Fruit fly (Drosophila melanogaster): ENCODE results near the gene pum.
A peak's percentile ranks its signal among the peaks of the same experiment; 100 is the strongest.

pum gene

DNA sequence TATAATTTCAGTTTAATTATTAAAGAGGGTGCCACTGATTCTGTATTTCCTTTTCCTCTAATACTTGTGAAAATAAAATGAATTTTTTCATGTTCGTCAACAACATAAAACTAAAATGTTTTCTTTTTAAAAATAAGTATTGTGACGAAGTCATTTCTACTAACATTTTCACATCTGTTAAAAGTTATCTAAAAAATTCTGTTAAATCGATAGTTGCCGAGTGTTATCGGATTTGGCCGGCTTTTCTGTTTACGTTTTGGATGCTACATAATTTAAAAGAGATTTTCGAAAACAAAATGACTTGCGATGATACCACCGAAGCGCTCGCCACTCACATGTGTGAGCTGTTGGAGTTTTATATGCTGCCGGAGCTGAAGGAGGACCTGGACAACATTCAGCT lies 17.3 kb upstream of the pum start, which contains the start of gene CG16734 (continued):
- TF ChIP-seq unc-4 (GFP tag; IDR thresholded peaks at IDR 0.05; ENCODE audit: partially characterized antibody) (peak; percentile 38; the same call in 1 of the 2 replicates), org-1 (GFP tag; optimal IDR thresholded peaks at IDR 0.05) (no peak), cg (GFP tag; optimal IDR thresholded peaks at IDR 0.05) (no peak), lilli (GFP tag; optimal IDR thresholded peaks at IDR 0.05) (no peak), CG10321 (GFP tag; IDR thresholded peaks at IDR 0.05) (no peak), Ssrp (tag; optimal IDR thresholded peaks at IDR 0.05) (no peak), caup (GFP tag; optimal IDR thresholded peaks at IDR 0.05; ENCODE audit: severe bottlenecking) (no peak), Scr (GFP tag; IDR thresholded peaks at IDR 0.05; ENCODE audit: partially characterized antibody) (peak; percentile 46), CG15479 (GFP tag; optimal IDR thresholded peaks at IDR 0.05) (no peak), CG6813 (GFP tag; optimal IDR thresholded peaks at IDR 0.05) (no peak)

DNA sequence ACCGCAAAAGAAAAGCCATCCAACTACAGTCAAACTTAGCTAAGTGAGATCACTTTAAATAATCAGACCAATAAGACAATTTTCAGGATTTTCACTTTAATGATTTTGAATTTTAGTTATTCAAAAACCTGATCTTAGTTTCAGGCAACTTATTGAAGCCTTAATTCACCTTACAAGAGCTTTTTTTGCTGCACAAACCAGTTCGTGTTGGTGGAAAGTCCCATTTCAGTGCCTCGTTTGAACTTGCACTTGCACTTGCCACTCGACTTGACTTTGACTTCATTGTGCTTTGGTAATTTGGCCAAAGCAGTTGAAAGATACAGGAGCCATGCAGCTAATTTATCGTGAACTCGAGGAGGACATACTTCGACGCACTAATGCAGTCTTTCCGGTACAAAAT lies 14.1 kb upstream of the pum start, which contains the start of gene St2:
Gene St2, plus strand, starts transcription at position 301 of the 400 bp plus-strand sequence.
- no peak for TF ChIP-seq CG30020 (tag; optimal IDR thresholded peaks at IDR 0.05)
- TF ChIP-seq bigmax (GFP tag; optimal IDR thresholded peaks at IDR 0.05), result no peak
- no peak for TF ChIP-seq sd (tag; optimal IDR thresholded peaks at IDR 0.05)
- no peak for TF ChIP-seq kni (GFP tag; optimal IDR thresholded peaks at IDR 0.05)
- TF ChIP-seq Hmr (GFP tag; optimal IDR thresholded peaks at IDR 0.05), result no peak
- no peak for TF ChIP-seq Doc3 (GFP tag; IDR thresholded peaks at IDR 0.05; ENCODE audit: partially characterized antibody)
- TF ChIP-seq D19B (GFP tag; optimal IDR thresholded peaks at IDR 0.05), result no peak
- no peak for TF ChIP-seq CG32532 (GFP tag; IDR thresholded peaks at IDR 0.05)
- no peak for TF ChIP-seq CG31441 (GFP tag; IDR thresholded peaks at IDR 0.05)
- no peak for TF ChIP-seq cato (GFP tag; optimal IDR thresholded peaks at IDR 0.05; ENCODE audit: borderline replicate concordance)
- no peak for TF ChIP-seq da (GFP tag; optimal IDR thresholded peaks at IDR 0.05)
- TF ChIP-seq CG43689 (GFP tag; IDR thresholded peaks at IDR 0.05), result no peak
- TF ChIP-seq Kr (GFP tag; optimal IDR thresholded peaks at IDR 0.05), result no peak
- TF ChIP-seq Scr (GFP tag; IDR thresholded peaks at IDR 0.05; ENCODE audit: partially characterized antibody), result no peak
- TF ChIP-seq schlank (tag; optimal IDR thresholded peaks at IDR 0.05), result no peak
- TF ChIP-seq dmrt11E (tag; optimal IDR thresholded peaks at IDR 0.05), result no peak

DNA sequence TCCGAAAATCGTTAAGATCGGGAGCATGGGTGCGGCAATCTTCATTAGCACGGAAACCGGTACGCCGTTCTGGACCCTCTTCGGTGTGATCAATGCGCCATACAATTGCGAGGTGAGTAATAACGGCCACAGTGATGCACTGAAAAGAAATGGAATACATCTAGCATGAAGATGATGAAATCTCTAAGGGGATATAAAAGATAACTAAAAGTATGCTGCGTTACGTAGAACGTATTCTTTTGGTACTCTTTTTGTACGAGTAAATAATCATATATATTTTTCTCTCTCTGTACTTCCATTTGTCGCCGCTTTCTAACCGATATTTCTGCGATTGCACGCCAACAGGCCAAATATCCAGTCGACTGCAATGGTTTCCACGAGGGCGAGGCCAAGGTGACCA lies 13.4 kb upstream of the pum start:
- TF ChIP-seq Med (GFP tag) (peak; percentile 78), gem (tag; optimal IDR thresholded peaks at IDR 0.05) (peak; percentile 50), CG11504 (tag; optimal IDR thresholded peaks at IDR 0.05) (no peak), CG11695 (GFP tag; IDR thresholded peaks at IDR 0.05) (0 out of 3 replicates have a peak, but pooled peaks have one; percentile 25), CG9797 (GFP tag; optimal IDR thresholded peaks at IDR 0.05) (no peak), jumu (GFP tag; optimal IDR thresholded peaks at IDR 0.05) (no peak), CG4820 (GFP tag; optimal IDR thresholded peaks at IDR 0.05) (peak; percentile 22), Ptx1 (GFP tag; IDR thresholded peaks at IDR 0.05) (peak; percentile 39), CG32532 (GFP tag; IDR thresholded peaks at IDR 0.05) (0 out of 2 replicates have a peak, but pooled peaks have one; percentile 20), CG9215 (GFP tag; IDR thresholded peaks at IDR 0.05) (0 out of 2 replicates have a peak, but pooled peaks have one; percentile 14), Atf3 (GFP tag; optimal IDR thresholded peaks at IDR 0.05) (peak; percentile 27), CG1603 (tag; optimal IDR thresholded peaks at IDR 0.05) (peak; percentile 54), CG33557 (GFP tag; optimal IDR thresholded peaks at IDR 0.05) (no peak), CG18764 (GFP tag; optimal IDR thresholded peaks at IDR 0.05) (no peak), CG17359 (tag; optimal IDR thresholded peaks at IDR 0.05) (peak; percentile 46), lov (optimal IDR thresholded peaks at IDR 0.05) (no peak), lov (GFP tag; IDR thresholded peaks at IDR 0.05) (peak; percentile 51; the same call in 1 of the 3 replicates), otp (GFP tag; IDR thresholded peaks at IDR 0.05) (peak; percentile 41; the same call in 1 of the 3 replicates), BEAF-32 (GFP tag; optimal IDR thresholded peaks at IDR 0.05) (no peak), CG17328 (GFP tag; IDR thresholded peaks at IDR 0.05) (peak; percentile 70), CG16813 (GFP tag; IDR thresholded peaks at IDR 0.05; ENCODE audit: partially characterized antibody) (no peak), CG10267 (tag; optimal IDR thresholded peaks at IDR 0.05) (peak; percentile 6), so (GFP tag; IDR thresholded peaks at IDR 0.05) (peak; percentile 52; the same call in 1 of the 3 replicates), nmo (GFP tag; optimal IDR thresholded peaks at IDR 0.05) (peak; percentile 32)
